Worm (Caenorhabditis elegans) whole organism, L2 larva: ENCODE measurements around the gene F53E2.2.
A peak's percentile ranks its signal among the peaks of the same experiment; 100 is the strongest.

Experiments used
- ceh-16 ChIP-seq: fragments of 150-350 bp; optimal IDR thresholded peaks from 2 replicates; lab custom pipeline; 2014; ENCODE audit warnings: missing biosample characterization, missing genetic modification characterization
- elt-3 ChIP-seq: sonication (generic microtip); optimal IDR thresholded peaks from 2 replicates; lab custom pipeline; 2017; ENCODE audit warnings: missing biosample characterization, missing genetic modification characterization
- fos-1 ChIP-seq: fragments of 150-350 bp; optimal IDR thresholded peaks from 2 replicates; lab custom pipeline; 2014; ENCODE audit warnings: missing biosample characterization, missing genetic modification characterization
- lin-39 ChIP-seq: fragments of 150-350 bp; optimal IDR thresholded peaks from 2 replicates; lab custom pipeline; 2014; ENCODE audit warnings: missing biosample characterization, missing genetic modification reagents, missing genetic modification characterization
- sem-4 ChIP-seq: fragments of 150-350 bp; optimal IDR thresholded peaks from 2 replicates; lab custom pipeline; 2014; ENCODE audit warnings: missing biosample characterization, missing genetic modification reagents, missing genetic modification characterization
- ztf-4 ChIP-seq: fragments of 150-350 bp; optimal IDR thresholded peaks from 2 replicates; lab custom pipeline; 2014; ENCODE audit warnings: missing biosample characterization, missing genetic modification characterization

ce11 chrV:1459374-1459926 is 15.4 kb upstream of the F53E2.2 start:
- TF ChIP-seq ceh-16 (tag; lab: Kevin White, UChicago), result no peak
- no peak for TF ChIP-seq lin-39 (tag; lab: Kevin White, UChicago)
- no peak for TF ChIP-seq elt-3 (tag; lab: Kevin White, UChicago)
- TF ChIP-seq sem-4 (tag; lab: Kevin White, UChicago), result no peak
- no peak for TF ChIP-seq ztf-4 (tag; lab: Kevin White, UChicago)
- TF ChIP-seq fos-1 (tag; lab: Kevin White, UChicago), result peak; percentile 33
